Worm (Caenorhabditis elegans) whole organism, L3 larva: Measurements from ENCODE around the gene T13C5.3.

ENCODE experiments used
- ama-1 ChIP-seq: fragments of 150-350 bp; optimal IDR thresholded peaks from 2 replicates; lab custom pipeline; 2018
- ceh-82 ChIP-seq: fragments of 150-350 bp; optimal IDR thresholded peaks from 2 replicates; lab custom pipeline; 2014; ENCODE audit warnings: missing biosample characterization, missing genetic modification characterization
- elt-1 ChIP-seq: fragments of 150-350 bp; optimal IDR thresholded peaks from 2 replicates; lab custom pipeline; 2014; ENCODE audit warnings: missing biosample characterization, missing genetic modification characterization
- mdl-1 ChIP-seq: fragments of 150-350 bp; optimal IDR thresholded peaks from 2 replicates; lab custom pipeline; 2014; ENCODE audit warnings: missing biosample characterization, missing genetic modification characterization
- nhr-11 ChIP-seq: fragments of 150-350 bp; optimal IDR thresholded peaks from 2 replicates; lab custom pipeline; 2014; ENCODE audit warnings: missing biosample characterization, missing genetic modification characterization
- nhr-28 ChIP-seq: fragments of 150-350 bp; optimal IDR thresholded peaks from 2 replicates; lab custom pipeline; 2014; ENCODE audit warnings: missing biosample characterization, missing genetic modification characterization
- pqm-1 ChIP-seq: fragments of 150-350 bp; optimal IDR thresholded peaks from 2 replicates; lab custom pipeline; 2017; ENCODE audit warnings: missing biosample characterization, missing genetic modification characterization, inconsistent platforms
- tbx-2 ChIP-seq: sonication (generic microtip); optimal IDR thresholded peaks from 2 replicates; lab custom pipeline; 2016; ENCODE audit warnings: mild to moderate bottlenecking, missing genetic modification characterization, missing compliant biosample characterization
- unc-39 ChIP-seq: sonication (generic microtip); optimal IDR thresholded peaks from 4 replicates; lab custom pipeline; 2017; ENCODE audit warnings: missing biosample characterization, missing genetic modification characterization

DNA sequence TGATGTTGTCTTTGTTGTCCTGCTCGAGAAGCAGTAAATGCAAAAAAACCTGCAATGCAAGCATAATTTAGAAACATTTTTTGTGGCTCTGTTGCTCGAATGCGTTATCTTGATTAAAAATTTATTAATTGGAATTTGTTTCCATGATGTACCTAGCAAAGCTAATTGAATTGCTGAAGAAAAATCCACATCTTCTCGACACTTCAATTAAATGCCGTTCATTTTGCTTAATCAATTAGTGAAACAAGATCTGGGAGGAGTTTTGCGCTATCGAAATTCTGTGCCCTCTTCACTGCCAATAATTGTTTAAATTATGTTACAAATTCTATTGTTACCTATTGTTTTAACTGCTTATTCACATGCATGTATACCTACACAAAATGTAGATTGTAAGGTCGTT lies 2.5 kb upstream of the T13C5.3 start, which contains the start of gene T25B2.3:
- TF ChIP-seq elt-1 (tag; lab: Kevin White, UChicago) = no peak
- TF ChIP-seq mdl-1 (tag; lab: Kevin White, UChicago) = no peak
- no peak for TF ChIP-seq nhr-28 (tag; lab: Kevin White, UChicago)
- no peak for TF ChIP-seq unc-39 (tag; lab: Kevin White, UChicago)
- no peak for TF ChIP-seq pqm-1 (tag; lab: Kevin White, UChicago)
- no peak for TF ChIP-seq ceh-82
- no peak for TF ChIP-seq nhr-11 (tag; lab: Kevin White, UChicago)
- no peak for TF ChIP-seq tbx-2 (tag; lab: Kevin White, UChicago)
- no peak for TF ChIP-seq ama-1 (lab: Kevin White, UChicago)
